Worm (Caenorhabditis elegans) whole organism, dauer: ENCODE results near the gene T08D2.5.
"Not testable (repeated sequence)": the region's sequence is repeated elsewhere in the genome, so short reads cannot be mapped to it uniquely, and the experiment has no call there.

Source experiments
- unc-62 ChIP-seq: sonication (generic microtip); optimal IDR thresholded peaks from 2 replicates; lab custom pipeline; 2017; ENCODE audit warnings: missing biosample characterization, missing genetic modification reagents, missing genetic modification characterization

T08D2.5 gene

ce11 chrX:177075-177474 lies at the start of gene T08D2.5, which contains the start of gene T08D2.4:
Gene T08D2.5, plus strand, starts transcription at chrX:177375.
Gene T08D2.4, plus strand, starts transcription at chrX:177396.
- TF ChIP-seq unc-62, result no peak

- TF ChIP-seq unc-62, result no peak
Observed at ce11 chrX:141149-141548, 36.0 kb upstream of the T08D2.5 start, which contains the start of gene Y73B3A.8. Gene Y73B3A.8, minus strand, starts transcription at chrX:141249.

ce11 chrX:146832-147231 lies 30.3 kb upstream of the T08D2.5 start:
- TF ChIP-seq unc-62, result no peak

ce11 chrX:147824-148223 lies 29.4 kb upstream of the T08D2.5 start, which contains the start of gene Y73B3A.11:
Gene Y73B3A.11, plus strand, starts transcription at chrX:148124.
- TF ChIP-seq unc-62, result no peak

- TF ChIP-seq unc-62, result not testable (repeated sequence)
Observed at ce11 chrX:163034-163433, 14.1 kb upstream of the T08D2.5 start, which contains the start of gene tmed-12. Gene tmed-12, minus strand, starts transcription at chrX:163134.

- TF ChIP-seq unc-62, result not testable (repeated sequence)
Observed at ce11 chrX:182119-182741, 5.1 kb downstream of the T08D2.5 start, which contains the start of the genes T08D2.6 and chkr-1. Gene T08D2.6, minus strand, starts transcription at chrX:182169. Gene chkr-1, plus strand, starts transcription at chrX:182691.

- TF ChIP-seq unc-62, result no peak
Observed at ce11 chrX:192534-192933, 15.4 kb downstream of the T08D2.5 start, which contains the start of gene T08D2.8. Gene T08D2.8, plus strand, starts transcription at chrX:192834.

- no peak for TF ChIP-seq unc-62
Observed at ce11 chrX:196403-196802, 19.2 kb downstream of the T08D2.5 start.

- TF ChIP-seq unc-62, result not testable (repeated sequence)
Observed at ce11 chrX:209695-210094, 32.5 kb downstream of the T08D2.5 start, which contains the start of gene Y73B3B.3. Gene Y73B3B.3, plus strand, starts transcription at chrX:209995.

ce11 chrX:211141-211540 lies 34.0 kb downstream of the T08D2.5 start, which contains the start of gene Y73B3B.1:
Gene Y73B3B.1, minus strand, starts transcription at chrX:211241.
- not testable (repeated sequence) for TF ChIP-seq unc-62

ce11 chrX:215488-215887 lies 38.3 kb downstream of the T08D2.5 start, which contains the start of gene set-28:
Gene set-28, minus strand, starts transcription at chrX:215588.
- TF ChIP-seq unc-62, result not testable (repeated sequence)
